Worm (Caenorhabditis elegans) whole organism, L4/young adult: Measurements from ENCODE around the gene T06D4.2.

Experiments
- W03F9.2 ChIP-seq: fragments of 150-350 bp; optimal IDR thresholded peaks from 2 replicates; lab custom pipeline; 2014; ENCODE audit warnings: missing biosample characterization, missing genetic modification characterization
- dao-5 ChIP-seq: sonication (generic microtip); optimal IDR thresholded peaks from 2 replicates; lab custom pipeline; 2016; ENCODE audit warnings: missing genotype, missing genetic modification characterization, moderate library complexity, missing compliant biosample characterization
- him-1 ChIP-seq: sonication (generic microtip); optimal IDR thresholded peaks from 2 replicates; lab custom pipeline; 2016; ENCODE audit warnings: missing genotype, missing genetic modification reagents, missing genetic modification characterization, missing compliant biosample characterization

DNA sequence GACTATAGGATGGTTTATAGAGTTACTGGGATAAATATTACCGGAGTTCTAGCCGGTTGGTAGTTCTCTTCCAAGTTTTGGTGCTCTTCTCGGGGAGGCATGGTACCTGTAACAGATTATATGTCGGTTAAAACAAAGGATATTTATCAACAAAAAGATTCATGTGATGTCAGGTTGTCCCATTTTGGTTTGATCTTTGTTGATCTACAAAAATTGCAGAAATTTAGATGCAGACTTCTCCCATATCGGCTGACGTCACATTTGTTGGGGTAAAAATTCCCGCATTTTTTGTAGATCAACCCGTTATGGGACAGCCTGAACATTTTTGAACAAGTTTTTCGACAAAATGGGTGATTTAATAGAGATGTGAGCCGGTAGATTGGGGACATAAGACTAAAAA lies 17.6 kb downstream of the T06D4.2 start, which contains the start of gene Y49F6C.7:
- TF ChIP-seq dao-5 (no peak), him-1 (tag; lab: Kevin White, UChicago) (no peak), W03F9.2 (tag; lab: Kevin White, UChicago) (no peak)
